Worm (Caenorhabditis elegans): ENCODE data around the gene kle-2.

The kle-2 gene

DNA sequence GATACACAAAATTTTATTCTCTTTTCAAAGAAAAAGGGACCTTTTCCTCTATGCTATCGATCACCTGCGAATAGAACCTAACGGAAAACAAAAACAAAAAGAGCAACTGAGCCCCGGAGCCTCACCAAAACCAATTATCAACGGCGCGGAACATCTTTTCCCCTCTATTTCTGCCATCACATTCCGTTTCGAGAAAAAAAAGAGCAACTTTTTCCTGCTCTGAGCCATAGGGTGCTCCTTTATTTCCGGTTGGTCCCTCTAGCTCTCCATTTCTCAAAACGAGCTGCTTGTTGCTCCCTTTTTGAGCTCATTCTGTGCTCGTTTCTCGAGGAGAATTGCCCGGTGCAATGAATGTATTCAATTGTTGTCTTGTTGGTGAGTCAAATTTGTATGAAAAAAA lies 38.1 kb downstream of the kle-2 start, which contains the start of gene clp-1:
Gene clp-1, plus strand, starts transcription at position 301 of the 400 bp plus-strand sequence.
- TF ChIP-seq nhr-237 (tag; optimal IDR thresholded peaks at IDR 0.05) (no peak), fkh-2 (tag; optimal IDR thresholded peaks at IDR 0.05) (no peak), ama-1 (optimal IDR thresholded peaks at IDR 0.05) (peak; percentile 28), ceh-28 (tag; optimal IDR thresholded peaks at IDR 0.05) (no peak), lin-39 (tag; optimal IDR thresholded peaks at IDR 0.05) (peak; percentile 26), ztf-4 (tag; optimal IDR thresholded peaks at IDR 0.05) (no peak), elt-2 (tag; optimal IDR thresholded peaks at IDR 0.05) (no peak)

- TF ChIP-seq pqm-1 (tag; optimal IDR thresholded peaks at IDR 0.05) (no peak), fkh-10 (GFP tag; optimal IDR thresholded peaks at IDR 0.05) (no peak), elt-2 (tag; optimal IDR thresholded peaks at IDR 0.05) (no peak), tbx-2 (tag; optimal IDR thresholded peaks at IDR 0.05) (no peak), mml-1 (tag; optimal IDR thresholded peaks at IDR 0.05) (no peak), nhr-67 (tag; optimal IDR thresholded peaks at IDR 0.05) (no peak), nhr-28 (tag; optimal IDR thresholded peaks at IDR 0.05) (no peak), lsy-12 (tag; optimal IDR thresholded peaks at IDR 0.05) (no peak), unc-39 (tag; optimal IDR thresholded peaks at IDR 0.05) (no peak), ztf-11 (tag; optimal IDR thresholded peaks at IDR 0.05) (no peak), mdl-1 (tag; optimal IDR thresholded peaks at IDR 0.05) (no peak), skn-1 (tag; optimal IDR thresholded peaks at IDR 0.05) (no peak), aly-2 (tag; optimal IDR thresholded peaks at IDR 0.05) (no peak), zag-1 (tag; optimal IDR thresholded peaks at IDR 0.05) (no peak), ceh-28 (tag; optimal IDR thresholded peaks at IDR 0.05) (no peak), ceh-82 (tag; optimal IDR thresholded peaks at IDR 0.05) (no peak), jun-1 (tag; optimal IDR thresholded peaks at IDR 0.05) (no peak), nfya-1 (tag; optimal IDR thresholded peaks at IDR 0.05; ENCODE audit: insufficient read depth) (no peak)
These were observed 39.7 kb downstream of the kle-2 start for ce11 chrIII:7981233-7981632.

DNA sequence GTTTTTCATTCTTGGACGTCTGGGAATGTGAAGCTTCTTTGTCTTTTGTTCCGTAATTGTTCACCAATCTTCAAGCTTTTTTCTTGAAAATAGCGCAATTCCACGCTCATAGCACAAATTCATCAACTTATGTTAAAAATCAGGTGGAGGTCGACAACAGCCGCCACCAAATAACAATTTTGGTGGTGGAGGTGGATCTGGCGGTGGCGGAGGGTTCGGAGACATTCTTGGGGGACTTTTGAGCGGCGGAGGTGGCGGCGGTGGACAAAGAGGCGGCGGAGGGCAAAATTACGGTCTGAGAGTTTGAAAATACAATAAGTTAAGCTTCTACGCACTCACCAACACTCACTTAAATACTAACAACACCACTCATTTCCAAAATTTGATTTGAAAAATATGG lies 40.4 kb downstream of the kle-2 start:
- no peak for TF ChIP-seq aly-2 (tag; optimal IDR thresholded peaks at IDR 0.05)
- no peak for TF ChIP-seq pha-4 (tag; optimal IDR thresholded peaks at IDR 0.05)

DNA sequence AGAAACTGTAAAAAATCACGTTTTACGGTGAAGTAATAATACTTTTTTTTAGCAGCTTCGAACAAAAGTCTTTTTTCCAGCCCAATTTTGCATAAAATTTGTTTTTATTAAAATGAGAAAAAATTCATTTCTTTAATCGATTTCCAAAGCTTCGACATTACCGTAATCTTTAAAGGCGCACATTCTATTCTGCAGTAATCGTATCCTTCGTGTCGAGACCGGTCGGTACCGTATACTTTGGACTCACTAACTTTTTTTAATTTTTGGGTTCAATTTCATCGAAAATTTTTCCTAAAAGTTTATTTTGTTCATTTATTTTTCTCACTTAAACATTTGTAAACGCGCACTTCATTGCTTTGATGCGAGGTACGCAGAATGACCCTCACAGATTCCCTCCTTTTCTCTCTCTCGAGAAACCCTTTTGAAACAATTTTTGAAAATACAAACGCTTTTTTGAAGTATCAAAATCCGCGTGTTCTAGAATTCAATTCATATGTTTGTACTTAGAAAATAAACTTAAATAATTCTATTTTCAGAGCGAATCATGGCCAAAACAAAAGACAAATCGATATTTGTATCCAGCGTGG lies 45.2 kb downstream of the kle-2 start, which contains the start of gene hrpk-2:
Gene hrpk-2, plus strand, starts transcription at position 537 of the 587 bp plus-strand sequence.
- TF ChIP-seq pha-4 (tag; optimal IDR thresholded peaks at IDR 0.05) (no peak), eor-1 (tag; optimal IDR thresholded peaks at IDR 0.05) (no peak), nhr-77 (tag; optimal IDR thresholded peaks at IDR 0.05) (no peak), snpc-4 (tag; optimal IDR thresholded peaks at IDR 0.05) (no peak), mml-1 (tag; optimal IDR thresholded peaks at IDR 0.05) (no peak), nhr-12 (tag; optimal IDR thresholded peaks at IDR 0.05) (no peak), nhr-11 (tag; optimal IDR thresholded peaks at IDR 0.05) (no peak), ceh-16 (tag; optimal IDR thresholded peaks at IDR 0.05) (no peak), egl-5 (tag; optimal IDR thresholded peaks at IDR 0.05) (no peak), fos-1 (tag; optimal IDR thresholded peaks at IDR 0.05) (no peak), nhr-25 (tag; optimal IDR thresholded peaks at IDR 0.05) (no peak), tbx-2 (tag; optimal IDR thresholded peaks at IDR 0.05) (no peak), fkh-2 (tag; optimal IDR thresholded peaks at IDR 0.05) (no peak), hmg-11 (tag; optimal IDR thresholded peaks at IDR 0.05) (no peak), daf-12 (tag; optimal IDR thresholded peaks at IDR 0.05) (no peak)
